Fruit fly (Drosophila melanogaster) whole organism, adult: ENCODE results near the gene CG6398.

ENCODE experiments used
- CG11617 ChIP-seq: fragments of 200-800 bp; sonication (Bioruptor generic); optimal IDR thresholded peaks from 2 replicates; lab custom pipeline; 2017; ENCODE audit warnings: mild to moderate bottlenecking, missing biosample characterization, missing genetic modification reagents, missing genetic modification characterization
- CG12768 ChIP-seq: fragments of 200-800 bp; sonication (Bioruptor generic); optimal IDR thresholded peaks from 2 replicates; lab custom pipeline; 2017; ENCODE audit warnings: missing biosample characterization, missing genetic modification characterization, mild to moderate bottlenecking, moderate library complexity, missing genetic modification reagents
- CG14711 ChIP-seq: fragments of 200-800 bp; sonication (Bioruptor generic); optimal IDR thresholded peaks from 2 replicates; lab custom pipeline; 2018; ENCODE audit warnings: missing biosample characterization, mild to moderate bottlenecking, missing genetic modification characterization, moderate library complexity
- CG1620 ChIP-seq: fragments of 200-800 bp; sonication (Bioruptor generic); optimal IDR thresholded peaks from 2 replicates; lab custom pipeline; 2016; ENCODE audit warnings: missing biosample characterization, missing genetic modification characterization
- CG33017 ChIP-seq: fragments of 200-800 bp; sonication (Bioruptor generic); optimal IDR thresholded peaks from 2 replicates; lab custom pipeline; 2018; ENCODE audit warnings: missing biosample characterization, mild to moderate bottlenecking, missing genetic modification characterization, moderate library complexity
- CG5204 ChIP-seq: fragments of 200-800 bp; sonication (Bioruptor generic); optimal IDR thresholded peaks from 2 replicates; lab custom pipeline; 2016; ENCODE audit warnings: missing biosample characterization, missing genetic modification characterization
- CG7045 ChIP-seq: fragments of 200-800 bp; sonication (Bioruptor generic); optimal IDR thresholded peaks from 2 replicates; lab custom pipeline; 2017; ENCODE audit warnings: missing biosample characterization, mild to moderate bottlenecking, missing genetic modification characterization
- CG7101 ChIP-seq: fragments of 200-800 bp; sonication (Bioruptor generic); optimal IDR thresholded peaks from 2 replicates; lab custom pipeline; 2018; ENCODE audit warnings: missing biosample characterization, mild to moderate bottlenecking, missing genetic modification characterization, moderate library complexity
- Clk ChIP-seq: fragments of 200-800 bp; sonication (Bioruptor generic); optimal IDR thresholded peaks from 2 replicates; lab custom pipeline; 2017; ENCODE audit warnings: missing biosample characterization, missing genetic modification characterization
- Crg-1 ChIP-seq: fragments of 200-800 bp; sonication (Bioruptor generic); optimal IDR thresholded peaks from 2 replicates; lab custom pipeline; 2016; ENCODE audit warnings: missing biosample characterization, missing genetic modification characterization
- Hr96 ChIP-seq: fragments of 200-800 bp; sonication (Bioruptor generic); optimal IDR thresholded peaks from 2 replicates; lab custom pipeline; 2016; ENCODE audit warnings: missing biosample characterization, missing genetic modification characterization
- Mnt ChIP-seq: fragments of 200-800 bp; sonication (Bioruptor generic); optimal IDR thresholded peaks from 2 replicates; lab custom pipeline; 2016; ENCODE audit warnings: missing biosample characterization, mild to moderate bottlenecking, missing genetic modification characterization
- bab1 ChIP-seq: fragments of 200-800 bp; sonication (Bioruptor generic); optimal IDR thresholded peaks from 3 replicates; lab custom pipeline; 2019; ENCODE audit warnings: missing biosample characterization, mild to moderate bottlenecking, missing genetic modification characterization, moderate library complexity
- cic ChIP-seq: fragments of 200-800 bp; sonication (Bioruptor generic); optimal IDR thresholded peaks from 2 replicates; lab custom pipeline; 2017; ENCODE audit warnings: missing biosample characterization, mild to moderate bottlenecking, missing genetic modification characterization, moderate library complexity
- cnc ChIP-seq, 2 experiments: fragments of >200 bp; optimal IDR thresholded peaks; 2 replicates each; lab custom pipeline; 2017
- kay ChIP-seq: fragments of 200-800 bp; sonication (Bioruptor generic); peaks from one replicate; lab custom pipeline; 2016; ENCODE audit warnings: missing biosample characterization, missing genetic modification characterization, borderline replicate concordance
- ovo ChIP-seq: fragments of 200-800 bp; sonication (Bioruptor generic); optimal IDR thresholded peaks from 2 replicates; lab custom pipeline; 2016; ENCODE audit warnings: missing biosample characterization, missing genetic modification characterization
- pad ChIP-seq: fragments of 200-800 bp; sonication (Bioruptor generic); optimal IDR thresholded peaks from 3 replicates; lab custom pipeline; 2017; ENCODE audit warnings: missing biosample characterization, missing genetic modification characterization, mild to moderate bottlenecking, moderate library complexity, missing genetic modification reagents
- tj ChIP-seq: fragments of 200-800 bp; sonication (Bioruptor generic); optimal IDR thresholded peaks from 3 replicates; lab custom pipeline; 2017; ENCODE audit warnings: missing biosample characterization, mild to moderate bottlenecking, missing genetic modification characterization, moderate library complexity
- toe ChIP-seq: fragments of 200-800 bp; sonication (Bioruptor generic); optimal IDR thresholded peaks from 2 replicates; lab custom pipeline; 2016; ENCODE audit warnings: missing biosample characterization, missing genetic modification characterization

The CG6398 gene

dm6 chrX:17812193-17812592 lies 18.4 kb upstream of the CG6398 start:
- TF ChIP-seq CG7101 (tag; lab: Kevin White, UChicago) (no peak), kay (GFP tag; lab: Kevin White, UChicago) (no peak), CG33017 (tag; lab: Kevin White, UChicago) (no peak), pad (GFP tag; lab: Kevin White, UChicago) (no peak), Clk (no peak), cnc (optimal IDR thresholded peaks at IDR 0.05; lab: Kevin White, UChicago) (no peak), Mnt (GFP tag; lab: Kevin White, UChicago) (no peak), CG7045 (GFP tag; lab: Kevin White, UChicago) (no peak), Hr96 (GFP tag; lab: Kevin White, UChicago) (no peak), CG1620 (GFP tag; lab: Kevin White, UChicago) (no peak), tj (GFP tag; lab: Kevin White, UChicago) (no peak), CG12768 (GFP tag; lab: Kevin White, UChicago) (no peak)

- no peak for TF ChIP-seq CG7101 (tag; lab: Kevin White, UChicago)
- TF ChIP-seq tj (GFP tag; lab: Kevin White, UChicago) = no peak
- no peak for TF ChIP-seq Clk
- TF ChIP-seq CG14711 (tag; lab: Kevin White, UChicago) = no peak
- TF ChIP-seq toe (GFP tag; lab: Kevin White, UChicago) = no peak
- no peak for TF ChIP-seq cic
- no peak for TF ChIP-seq CG1620 (GFP tag; lab: Kevin White, UChicago)
- TF ChIP-seq Mnt (GFP tag; lab: Kevin White, UChicago) = no peak
- no peak for TF ChIP-seq CG12768 (GFP tag; lab: Kevin White, UChicago)
- no peak for TF ChIP-seq kay (GFP tag; lab: Kevin White, UChicago)
- no peak for TF ChIP-seq pad (GFP tag; lab: Kevin White, UChicago)
- TF ChIP-seq ovo (GFP tag; lab: Kevin White, UChicago) = no peak
- TF ChIP-seq Crg-1 (GFP tag; lab: Kevin White, UChicago) = no peak
- TF ChIP-seq bab1 = no peak
- no peak for TF ChIP-seq CG7045 (GFP tag; lab: Kevin White, UChicago)
- TF ChIP-seq Hr96 (GFP tag; lab: Kevin White, UChicago) = no peak
- TF ChIP-seq cnc (optimal IDR thresholded peaks at IDR 0.05; lab: Kevin White, UChicago) = no peak
- no peak for TF ChIP-seq CG11617 (GFP tag; lab: Kevin White, UChicago)
- no peak for TF ChIP-seq CG5204 (GFP tag; lab: Kevin White, UChicago)
- TF ChIP-seq CG33017 (tag; lab: Kevin White, UChicago) = no peak
Observed at dm6 chrX:17814783-17815182, 15.8 kb upstream of the CG6398 start.

DNA sequence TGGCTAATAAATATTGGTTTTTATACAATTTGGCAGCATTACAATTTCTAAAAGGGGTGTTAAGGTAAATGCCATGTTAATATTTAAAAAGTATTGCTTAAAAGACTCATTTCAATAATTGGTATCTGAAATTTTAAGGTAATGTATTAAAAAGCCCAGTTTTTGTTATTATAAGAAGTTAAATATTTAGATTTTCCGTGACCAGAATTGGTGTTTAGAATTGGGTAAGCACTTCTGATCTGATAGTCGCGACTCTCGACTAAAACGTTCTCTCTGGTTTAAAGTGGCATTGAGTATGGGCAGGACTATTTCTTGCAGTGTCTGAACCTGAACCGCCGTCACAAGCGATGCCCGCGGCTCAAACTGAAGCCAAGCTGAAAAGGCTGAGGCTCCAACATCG lies 14.2 kb upstream of the CG6398 start:
- TF ChIP-seq tj (GFP tag; lab: Kevin White, UChicago) (no peak), toe (GFP tag; lab: Kevin White, UChicago) (no peak), CG7101 (tag; lab: Kevin White, UChicago) (no peak), Crg-1 (GFP tag; lab: Kevin White, UChicago) (no peak), Mnt (GFP tag; lab: Kevin White, UChicago) (no peak), Clk (no peak), Hr96 (GFP tag; lab: Kevin White, UChicago) (no peak), CG33017 (tag; lab: Kevin White, UChicago) (no peak), CG14711 (tag; lab: Kevin White, UChicago) (no peak), CG1620 (GFP tag; lab: Kevin White, UChicago) (no peak), cnc (optimal IDR thresholded peaks at IDR 0.05; lab: Kevin White, UChicago) (no peak), CG7045 (GFP tag; lab: Kevin White, UChicago) (no peak), ovo (GFP tag; lab: Kevin White, UChicago) (no peak), CG11617 (GFP tag; lab: Kevin White, UChicago) (no peak), cic (no peak), CG12768 (GFP tag; lab: Kevin White, UChicago) (no peak), bab1 (no peak), CG5204 (GFP tag; lab: Kevin White, UChicago) (no peak)

dm6 chrX:17819635-17820139 lies 10.9 kb upstream of the CG6398 start, which contains the start of gene CG12986:
CG12986 (minus strand) TSS chrX:17819685.
- TF ChIP-seq CG12768 (GFP tag; lab: Kevin White, UChicago) (no peak), toe (GFP tag; lab: Kevin White, UChicago) (no peak), cnc (optimal IDR thresholded peaks at IDR 0.05; lab: Kevin White, UChicago) (no peak), CG14711 (tag; lab: Kevin White, UChicago) (no peak), bab1 (no peak), ovo (GFP tag; lab: Kevin White, UChicago) (no peak), Crg-1 (GFP tag; lab: Kevin White, UChicago) (no peak)

dm6 chrX:17820252-17820651 lies 10.4 kb upstream of the CG6398 start:
- TF ChIP-seq Clk (no peak), CG7101 (tag; lab: Kevin White, UChicago) (peak; percentile 31), bab1 (peak; percentile 28), tj (GFP tag; lab: Kevin White, UChicago) (peak; percentile 93), pad (GFP tag; lab: Kevin White, UChicago) (peak; percentile 33), Hr96 (GFP tag; lab: Kevin White, UChicago) (no peak), Mnt (GFP tag; lab: Kevin White, UChicago) (peak; percentile 10), CG1620 (GFP tag; lab: Kevin White, UChicago) (peak; percentile 75), CG14711 (tag; lab: Kevin White, UChicago) (peak; percentile 20), cnc (optimal IDR thresholded peaks at IDR 0.05; lab: Kevin White, UChicago) (no peak)

DNA sequence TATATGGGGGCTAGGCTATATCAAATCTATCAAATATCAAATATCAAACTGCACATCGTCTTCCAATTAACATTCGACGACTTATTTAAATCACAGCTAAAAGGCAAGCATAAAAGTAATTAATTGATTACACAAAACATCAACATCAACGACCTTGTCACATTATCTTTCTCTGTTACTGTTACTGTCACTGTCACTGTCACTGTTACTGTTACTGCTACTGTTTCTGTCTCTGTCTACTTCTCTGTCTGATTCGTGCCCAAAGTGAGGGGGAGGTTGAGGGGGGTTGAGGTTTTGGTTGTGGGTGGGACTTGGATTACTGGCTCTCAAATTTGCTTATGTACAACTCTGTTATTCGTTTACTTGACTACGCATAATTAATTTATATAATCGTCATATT lies 9.2 kb upstream of the CG6398 start:
- TF ChIP-seq CG12768 (GFP tag; lab: Kevin White, UChicago) = no peak
- no peak for TF ChIP-seq Hr96 (GFP tag; lab: Kevin White, UChicago)
- TF ChIP-seq CG5204 (GFP tag; lab: Kevin White, UChicago) = no peak
- no peak for TF ChIP-seq Crg-1 (GFP tag; lab: Kevin White, UChicago)
- no peak for TF ChIP-seq CG7045 (GFP tag; lab: Kevin White, UChicago)
- no peak for TF ChIP-seq CG14711 (tag; lab: Kevin White, UChicago)
- TF ChIP-seq CG33017 (tag; lab: Kevin White, UChicago) = no peak
- no peak for TF ChIP-seq ovo (GFP tag; lab: Kevin White, UChicago)
- no peak for TF ChIP-seq Clk
- TF ChIP-seq CG7101 (tag; lab: Kevin White, UChicago) = no peak
- TF ChIP-seq pad (GFP tag; lab: Kevin White, UChicago) = no peak
- TF ChIP-seq bab1 = no peak
- no peak for TF ChIP-seq tj (GFP tag; lab: Kevin White, UChicago)
- no peak for TF ChIP-seq toe (GFP tag; lab: Kevin White, UChicago)
- no peak for TF ChIP-seq kay (GFP tag; lab: Kevin White, UChicago)
